Fruit fly (Drosophila melanogaster) whole organism, embryonic: ENCODE data around the gene CG42299.

Experiments used
- Bteb2 ChIP-seq: fragments of 200-800 bp; sonication (Bioruptor generic); optimal IDR thresholded peaks from 2 replicates; lab custom pipeline; 2016; ENCODE audit warnings: missing biosample characterization, missing genetic modification characterization
- CG17829 ChIP-seq: fragments of 200-800 bp; optimal IDR thresholded peaks from 2 replicates; lab custom pipeline; 2019; ENCODE audit warnings: missing biosample characterization, mild to moderate bottlenecking, missing genetic modification characterization, moderate library complexity
- Oaz ChIP-seq: fragments of 200-800 bp; sonication (Bioruptor generic); IDR thresholded peaks from 2 replicates; pipeline ENCODE4 v1.3.6; 2022; ENCODE audit warnings: missing biosample characterization, missing genetic modification characterization

DNA sequence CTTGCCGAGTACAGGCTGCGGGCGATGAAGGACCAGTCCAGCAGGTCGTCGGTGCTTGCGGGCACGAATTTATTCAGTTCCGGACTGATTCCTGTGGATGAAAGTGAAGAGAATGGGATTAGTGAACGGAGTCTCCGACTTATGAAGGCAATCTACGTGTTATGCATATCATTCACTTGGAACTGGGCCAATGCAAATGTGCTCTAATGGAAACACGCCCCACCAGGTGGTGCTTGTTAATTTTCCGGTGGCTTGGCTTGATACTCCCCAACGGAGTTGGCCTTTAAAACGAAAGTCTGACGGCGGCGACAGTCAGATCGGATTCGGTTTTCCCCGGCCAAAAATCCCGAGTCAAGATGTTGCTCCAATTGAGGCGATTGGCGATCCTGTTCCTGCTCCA lies 11.9 kb upstream of the CG42299 start, which contains the start of gene Alp11:
- TF ChIP-seq Oaz (GFP tag; lab: Robert Waterston, UW), result no peak
- TF ChIP-seq Bteb2 (GFP tag; lab: Kevin White, UChicago), result no peak
- no peak for TF ChIP-seq CG17829
